Worm (Caenorhabditis elegans) whole organism, L4/young adult: ENCODE data around the gene F14D7.2.

Experiments used
- dao-5 ChIP-seq: sonication (generic microtip); optimal IDR thresholded peaks from 2 replicates; lab custom pipeline; 2016; ENCODE audit warnings: missing genotype, missing genetic modification characterization, moderate library complexity, missing compliant biosample characterization
- him-1 ChIP-seq: sonication (generic microtip); optimal IDR thresholded peaks from 2 replicates; lab custom pipeline; 2016; ENCODE audit warnings: missing genotype, missing genetic modification reagents, missing genetic modification characterization, missing compliant biosample characterization

ce11 chrV:14294396-14294795, 879 bp upstream of the F14D7.2 start, which contains the start of gene F14D7.9:
- TF ChIP-seq him-1 (tag; lab: Kevin White, UChicago) (no peak), dao-5 (tag; lab: Kevin White, UChicago) (no peak)
